Worm (Caenorhabditis elegans): ENCODE measurements around the gene prx-13.

ce11 chrII:7224074-7224473 is 27.7 kb downstream of the prx-13 start:
- no peak for TF ChIP-seq ceh-31 (tag; optimal IDR thresholded peaks at IDR 0.05)
- no peak for TF ChIP-seq unc-86 (tag; optimal IDR thresholded peaks at IDR 0.05)
- no peak for TF ChIP-seq pat-9 (tag; optimal IDR thresholded peaks at IDR 0.05)
- TF ChIP-seq odd-2 (tag; optimal IDR thresholded peaks at IDR 0.05): no peak
- TF ChIP-seq ama-1 (optimal IDR thresholded peaks at IDR 0.05): no peak
- no peak for TF ChIP-seq hlh-13 (GFP tag; optimal IDR thresholded peaks at IDR 0.05)
- TF ChIP-seq elt-2 (tag; optimal IDR thresholded peaks at IDR 0.05): no peak
- TF ChIP-seq pha-4 (tag; optimal IDR thresholded peaks at IDR 0.05): no peak
- TF ChIP-seq dve-1 (tag; optimal IDR thresholded peaks at IDR 0.05): no peak
- TF ChIP-seq nhr-11 (tag; optimal IDR thresholded peaks at IDR 0.05): no peak
- TF ChIP-seq pqm-1 (tag; optimal IDR thresholded peaks at IDR 0.05): no peak
- no peak for TF ChIP-seq hlh-30 (tag; optimal IDR thresholded peaks at IDR 0.05; ENCODE audit: insufficient read depth)
